Fruit fly (Drosophila melanogaster) whole organism: ENCODE measurements around the gene Acer.

Experiments used
- CG8478 ChIP-seq: fragments of >200 bp; optimal IDR thresholded peaks from 2 replicates; lab custom pipeline; 2018; ENCODE audit warnings: inconsistent platforms
- Dll ChIP-seq: fragments of >200 bp; optimal IDR thresholded peaks from 2 replicates; lab custom pipeline; 2017
- EcR ChIP-seq, 2 experiments: fragments of >200 bp; optimal IDR thresholded peaks; 2 replicates each; lab custom pipeline; 2017; ENCODE audit warnings: missing biosample characterization in 2 of 2, missing genetic modification characterization in 2 of 2, missing genetic modification reagents in 2 of 2
- pan ChIP-seq: fragments of >200 bp; optimal IDR thresholded peaks from 2 replicates; lab custom pipeline; 2017
- psq ChIP-seq: fragments of >200 bp; optimal IDR thresholded peaks from 2 replicates; lab custom pipeline; 2017
- usp ChIP-seq: fragments of >200 bp; optimal IDR thresholded peaks from 2 replicates; lab custom pipeline; 2017; ENCODE audit warnings: missing biosample characterization, missing genetic modification characterization, mixed read lengths

dm6 chr2L:8574947-8575346, 53.2 kb downstream of the Acer start:
- TF ChIP-seq CG8478 (lab: Kevin White, UChicago) (no peak), EcR (GFP tag; optimal IDR thresholded peaks at IDR 0.05; lab: Kevin White, UChicago) (no peak), psq (lab: Kevin White, UChicago) (no peak), usp (no peak), Dll (lab: Kevin White, UChicago) (no peak), pan (no peak)
